Fruit fly (Drosophila melanogaster): Measurements from ENCODE around the gene CG44532.

The CG44532 gene

DNA sequence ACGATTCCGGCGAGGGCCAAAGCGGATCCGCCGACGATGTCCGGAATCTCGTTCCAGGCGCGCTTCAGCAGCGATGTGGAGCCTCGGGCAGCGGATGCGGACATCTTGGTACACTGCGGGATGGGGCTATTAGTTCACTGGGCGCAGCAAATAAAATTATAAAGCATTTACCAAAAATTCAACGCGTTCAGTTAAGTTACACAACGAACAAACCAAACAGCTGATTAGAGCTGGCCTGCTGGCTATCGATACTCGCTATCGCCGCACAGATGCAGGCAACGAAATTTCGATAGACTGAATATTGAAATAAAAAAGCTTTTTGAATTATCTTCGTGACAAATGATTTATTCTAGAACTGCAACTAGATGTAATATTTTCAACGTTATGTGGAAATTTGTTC, 2.2 kb upstream of the CG44532 start, which contains the start of gene NdufA3 (continued):
- TF ChIP-seq amos (GFP tag; IDR thresholded peaks at IDR 0.05; ENCODE audit: partially characterized antibody), result peak; percentile 89
- peak; percentile 50 for TF ChIP-seq E2f2 (GFP tag; IDR thresholded peaks at IDR 0.05)
- TF ChIP-seq CG31365 (tag; optimal IDR thresholded peaks at IDR 0.05), result no peak
- TF ChIP-seq Dp (GFP tag; optimal IDR thresholded peaks at IDR 0.05), result peak; percentile 46
- peak; percentile 79 for TF ChIP-seq unc-4 (GFP tag; IDR thresholded peaks at IDR 0.05; ENCODE audit: partially characterized antibody)
- TF ChIP-seq CG2116 (GFP tag; optimal IDR thresholded peaks at IDR 0.05), result peak; percentile 41
- no peak for TF ChIP-seq wor (GFP tag; IDR thresholded peaks at IDR 0.05)
- no peak for TF ChIP-seq CG4282 (GFP tag; optimal IDR thresholded peaks at IDR 0.05)
- TF ChIP-seq CG15601 (tag; optimal IDR thresholded peaks at IDR 0.05), result no peak
- peak; percentile 56 for TF ChIP-seq YL-1 (GFP tag; optimal IDR thresholded peaks at IDR 0.05)
- TF ChIP-seq Dref (GFP tag; IDR thresholded peaks at IDR 0.05), result peak; percentile 84
- no peak for TF ChIP-seq zfh2 (GFP tag; optimal IDR thresholded peaks at IDR 0.05)
- TF ChIP-seq ftz-f1 (GFP tag; optimal IDR thresholded peaks at IDR 0.05), result peak; percentile 3
- TF ChIP-seq Bgb (GFP tag; IDR thresholded peaks at IDR 0.05; ENCODE audit: partially characterized antibody), result peak; percentile 81
- TF ChIP-seq Rfx (GFP tag; IDR thresholded peaks at IDR 0.05), result peak; percentile 20; the same call in 1 of the 2 replicates
- TF ChIP-seq Xrp1 (GFP tag; IDR thresholded peaks at IDR 0.05), result no peak
- no peak for TF ChIP-seq jigr1 (GFP tag; IDR thresholded peaks at IDR 0.05)
- TF ChIP-seq lmd (GFP tag; IDR thresholded peaks at IDR 0.05), result no peak
- TF ChIP-seq CG13894 (tag; optimal IDR thresholded peaks at IDR 0.05), result no peak
- no peak for TF ChIP-seq oc (tag; optimal IDR thresholded peaks at IDR 0.05)
- TF ChIP-seq nmo (GFP tag; optimal IDR thresholded peaks at IDR 0.05), result peak; percentile 5
- no peak for TF ChIP-seq ab (GFP tag; optimal IDR thresholded peaks at IDR 0.05)
- no peak for TF ChIP-seq Camta (GFP tag; optimal IDR thresholded peaks at IDR 0.05)
- TF ChIP-seq pho (GFP tag; optimal IDR thresholded peaks at IDR 0.05), result no peak
- TF ChIP-seq CG1603 (tag; optimal IDR thresholded peaks at IDR 0.05), result peak; percentile 26
- no peak for TF ChIP-seq onecut (GFP tag; IDR thresholded peaks at IDR 0.05)
- TF ChIP-seq danr (GFP tag; IDR thresholded peaks at IDR 0.05), result no peak
- no peak for TF ChIP-seq CG17568 (GFP tag; optimal IDR thresholded peaks at IDR 0.05)
- no peak for TF ChIP-seq Fer1 (GFP tag; optimal IDR thresholded peaks at IDR 0.05)
- TF ChIP-seq Sox102F (GFP tag; optimal IDR thresholded peaks at IDR 0.05), result no peak
- peak; percentile 83 for TF ChIP-seq bbx (GFP tag; IDR thresholded peaks at IDR 0.05; ENCODE audit: partially characterized antibody)
- no peak for TF ChIP-seq CG30020 (tag; optimal IDR thresholded peaks at IDR 0.05)
- TF ChIP-seq Myb (GFP tag; optimal IDR thresholded peaks at IDR 0.05), result peak; percentile 16
- TF ChIP-seq cas (GFP tag; IDR thresholded peaks at IDR 0.05), result no peak
- TF ChIP-seq CG11696 (GFP tag; IDR thresholded peaks at IDR 0.05), result no peak
- TF ChIP-seq CG10366 (GFP tag; IDR thresholded peaks at IDR 0.05), result no peak
- no peak for TF ChIP-seq CG18476 (GFP tag; optimal IDR thresholded peaks at IDR 0.05)
- TF ChIP-seq CG9797 (GFP tag; optimal IDR thresholded peaks at IDR 0.05), result peak; percentile 25
- TF ChIP-seq sob (GFP tag; IDR thresholded peaks at IDR 0.05), result no peak
- TF ChIP-seq ac (GFP tag; optimal IDR thresholded peaks at IDR 0.05), result no peak
- TF ChIP-seq CG13296 (GFP tag; optimal IDR thresholded peaks at IDR 0.05), result no peak
- TF ChIP-seq CG18619 (GFP tag; optimal IDR thresholded peaks at IDR 0.05), result no peak
- peak; percentile 67 for TF ChIP-seq row (GFP tag; IDR thresholded peaks at IDR 0.05)
- TF ChIP-seq HHEX (GFP tag; optimal IDR thresholded peaks at IDR 0.05), result no peak
- no peak for TF ChIP-seq Abd-B (GFP tag; optimal IDR thresholded peaks at IDR 0.05)
- TF ChIP-seq Doc3 (GFP tag; IDR thresholded peaks at IDR 0.05; ENCODE audit: partially characterized antibody), result peak; percentile 62
- no peak for TF ChIP-seq br (optimal IDR thresholded peaks at IDR 0.05)
- no peak for TF ChIP-seq CG33557 (GFP tag; optimal IDR thresholded peaks at IDR 0.05)
- no peak for TF ChIP-seq CG11456 (GFP tag; IDR thresholded peaks at IDR 0.05)
- TF ChIP-seq CG6175 (GFP tag; IDR thresholded peaks at IDR 0.05), result no peak
- no peak for TF ChIP-seq CG6854 (GFP tag; optimal IDR thresholded peaks at IDR 0.05)
- TF ChIP-seq CG2129 (GFP tag; IDR thresholded peaks at IDR 0.05; ENCODE audit: partially characterized antibody), result peak; percentile 64
